Fruit fly (Drosophila melanogaster) whole organism: Measurements from ENCODE around the gene CG12009.

ENCODE experiments used
- CG8478 ChIP-seq: fragments of >200 bp; optimal IDR thresholded peaks from 2 replicates; lab custom pipeline; 2018; ENCODE audit warnings: inconsistent platforms
- Dll ChIP-seq: fragments of >200 bp; optimal IDR thresholded peaks from 2 replicates; lab custom pipeline; 2017
- EcR ChIP-seq, 2 experiments: fragments of >200 bp; optimal IDR thresholded peaks; 2 replicates each; lab custom pipeline; 2017; ENCODE audit warnings: missing biosample characterization in 2 of 2, missing genetic modification characterization in 2 of 2, missing genetic modification reagents in 2 of 2
- pan ChIP-seq: fragments of >200 bp; optimal IDR thresholded peaks from 2 replicates; lab custom pipeline; 2017
- psq ChIP-seq: fragments of >200 bp; optimal IDR thresholded peaks from 2 replicates; lab custom pipeline; 2017
- usp ChIP-seq: fragments of >200 bp; optimal IDR thresholded peaks from 2 replicates; lab custom pipeline; 2017; ENCODE audit warnings: missing biosample characterization, missing genetic modification characterization, mixed read lengths

CG12009 gene

DNA sequence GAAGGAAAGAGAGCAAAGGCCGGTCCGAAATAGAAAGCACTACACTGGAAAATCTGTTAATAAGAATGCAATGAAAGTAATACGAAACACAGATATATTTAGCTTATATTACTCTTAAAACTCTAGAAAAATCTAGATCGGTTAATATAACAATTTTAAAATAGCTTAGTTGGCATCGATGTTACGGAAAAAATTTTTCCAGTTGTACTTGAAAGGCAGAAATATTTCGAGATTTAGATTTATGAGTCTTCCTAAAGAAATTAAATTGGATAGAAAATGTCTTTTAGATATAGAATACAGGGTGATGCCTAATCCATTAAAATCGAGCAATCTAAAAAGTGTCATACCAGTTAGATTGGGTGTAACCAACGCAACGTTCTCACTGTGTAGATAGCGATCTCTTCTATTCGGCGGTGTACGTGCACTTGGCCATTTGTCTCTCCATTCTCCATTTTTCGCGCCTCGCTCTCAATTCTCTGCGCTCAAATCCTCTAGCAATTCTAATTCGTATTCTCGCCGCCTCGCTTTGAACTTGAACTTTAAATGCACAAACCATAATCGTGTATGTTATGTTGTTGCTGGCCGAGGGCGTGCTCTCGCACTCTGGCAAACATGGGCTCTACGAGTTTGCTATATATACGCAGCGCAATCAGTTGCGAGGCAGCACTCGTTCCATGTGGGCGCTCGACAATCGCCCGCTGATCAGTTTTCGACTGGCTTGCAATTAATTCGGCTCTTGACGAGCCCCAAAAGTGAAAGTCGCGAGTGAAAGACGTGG, 41.1 kb upstream of the CG12009 start:
- TF ChIP-seq CG8478 (lab: Kevin White, UChicago), result no peak
- no peak for TF ChIP-seq usp
- no peak for TF ChIP-seq Dll
- TF ChIP-seq pan (lab: Kevin White, UChicago), result no peak
- TF ChIP-seq EcR (GFP tag; optimal IDR thresholded peaks at IDR 0.05; lab: Kevin White, UChicago), result no peak
- no peak for TF ChIP-seq psq

dm6 chr3L:3250922-3251658, 40.2 kb upstream of the CG12009 start:
- TF ChIP-seq psq, result no peak
- no peak for TF ChIP-seq CG8478 (lab: Kevin White, UChicago)
- no peak for TF ChIP-seq Dll
- no peak for TF ChIP-seq usp
- no peak for TF ChIP-seq EcR (GFP tag; optimal IDR thresholded peaks at IDR 0.05; lab: Kevin White, UChicago)
- no peak for TF ChIP-seq pan (lab: Kevin White, UChicago)

DNA sequence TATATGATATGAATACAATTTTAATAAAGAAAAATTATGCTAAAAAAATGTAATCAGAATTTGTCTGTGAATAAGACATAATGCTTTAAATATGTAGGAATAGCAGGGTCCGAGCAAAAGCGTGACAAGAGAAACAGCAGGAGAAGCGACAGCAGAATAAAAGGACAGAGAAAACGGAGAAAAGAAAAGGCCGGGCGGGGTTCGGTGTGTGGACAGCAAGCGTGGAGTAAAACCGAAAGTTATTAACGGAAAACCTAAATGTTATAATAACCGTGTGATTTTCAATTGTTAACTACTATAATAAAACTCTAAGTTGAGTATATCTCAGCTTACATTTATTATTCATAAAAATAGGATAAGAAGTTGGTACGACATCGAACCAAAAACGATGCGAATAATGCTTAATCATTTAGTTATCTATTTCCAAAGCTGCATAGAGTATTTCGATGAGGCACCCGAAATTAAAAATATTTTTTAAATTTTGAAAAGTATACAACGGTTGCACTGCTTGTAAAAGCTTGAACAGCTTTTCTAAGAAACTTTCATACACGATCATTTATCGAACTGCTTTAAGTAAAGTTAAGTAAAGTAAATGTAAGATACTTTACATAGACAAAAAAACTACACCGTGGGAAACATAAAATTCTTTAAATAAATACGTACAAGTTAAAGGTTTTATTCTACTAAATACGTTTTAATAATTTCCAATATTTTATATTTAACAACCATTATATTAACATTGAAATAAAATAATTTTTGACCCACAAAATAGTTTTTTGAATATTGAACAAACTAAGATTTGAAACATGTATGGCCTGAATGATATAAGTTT, 39.4 kb upstream of the CG12009 start:
- TF ChIP-seq psq (no peak), Dll (no peak), usp (no peak), EcR (GFP tag; optimal IDR thresholded peaks at IDR 0.05; lab: Kevin White, UChicago) (no peak), pan (lab: Kevin White, UChicago) (no peak), CG8478 (lab: Kevin White, UChicago) (no peak)

- TF ChIP-seq usp (no peak), pan (lab: Kevin White, UChicago) (no peak), psq (no peak), CG8478 (lab: Kevin White, UChicago) (no peak), Dll (no peak), EcR (GFP tag; optimal IDR thresholded peaks at IDR 0.05; lab: Kevin White, UChicago) (no peak)
Measured at dm6 chr3L:3252884-3253283, 38.4 kb upstream of the CG12009 start.

- TF ChIP-seq psq (no peak), usp (no peak), EcR (GFP tag; optimal IDR thresholded peaks at IDR 0.05; lab: Kevin White, UChicago) (no peak), CG8478 (lab: Kevin White, UChicago) (no peak), Dll (no peak), pan (lab: Kevin White, UChicago) (no peak)
Measured at dm6 chr3L:3253631-3254030, 37.6 kb upstream of the CG12009 start.

- TF ChIP-seq psq (no peak), EcR (GFP tag; optimal IDR thresholded peaks at IDR 0.05; lab: Kevin White, UChicago) (no peak), Dll (no peak), usp (no peak), pan (lab: Kevin White, UChicago) (no peak), CG8478 (lab: Kevin White, UChicago) (no peak)
Measured at dm6 chr3L:3257690-3258089, 33.6 kb upstream of the CG12009 start, which contains the start of gene ckd. TSS of gene ckd (plus strand) at chr3L:3257878.

DNA sequence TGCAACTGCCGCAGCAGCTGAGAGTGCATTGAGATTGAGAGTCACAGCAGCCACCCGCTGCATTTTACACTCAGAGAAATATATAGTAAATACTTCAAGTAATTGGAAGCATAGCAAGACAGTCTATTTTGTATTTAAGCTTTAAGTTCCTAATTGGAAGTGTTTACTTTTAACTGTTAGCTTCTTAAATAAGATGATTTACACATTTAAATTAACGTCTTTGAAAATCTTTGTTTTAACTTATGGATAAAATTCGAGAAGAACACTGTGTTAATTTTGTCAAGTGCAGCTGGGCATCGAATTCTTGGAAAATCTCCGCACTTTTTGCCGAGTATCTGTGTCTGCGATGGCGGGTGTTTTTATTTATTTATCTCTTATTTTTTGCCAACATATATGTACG, 31.6 kb upstream of the CG12009 start:
- no peak for TF ChIP-seq EcR (GFP tag; optimal IDR thresholded peaks at IDR 0.05; lab: Kevin White, UChicago)
- no peak for TF ChIP-seq pan (lab: Kevin White, UChicago)
- no peak for TF ChIP-seq Dll
- TF ChIP-seq CG8478 (lab: Kevin White, UChicago), result no peak
- TF ChIP-seq usp, result no peak
- TF ChIP-seq psq, result no peak

- TF ChIP-seq usp (no peak), EcR (GFP tag; optimal IDR thresholded peaks at IDR 0.05; lab: Kevin White, UChicago) (no peak), Dll (no peak), psq (no peak)
Measured at dm6 chr3L:3261642-3262041, 29.6 kb upstream of the CG12009 start.

DNA sequence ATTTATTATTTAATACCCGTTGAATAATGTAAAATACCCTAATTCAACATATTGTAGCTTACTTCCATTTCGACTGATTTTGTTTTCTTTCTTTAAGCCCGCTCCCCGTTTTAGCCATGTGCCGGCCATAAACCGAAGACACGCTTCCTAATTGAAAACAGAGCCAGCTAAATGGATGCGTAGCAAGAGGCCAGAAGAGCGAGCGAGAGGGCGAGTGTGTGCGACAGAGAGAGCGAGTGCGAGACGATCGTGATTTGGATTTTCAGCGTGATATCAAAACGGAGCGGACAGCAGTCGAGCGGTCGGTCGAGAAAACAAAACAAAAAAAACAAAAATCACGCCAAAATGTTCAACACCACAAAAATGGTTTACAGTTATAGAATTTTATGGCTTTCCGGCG, 25.0 kb upstream of the CG12009 start:
- TF ChIP-seq CG8478 (lab: Kevin White, UChicago) (no peak), psq (no peak), Dll (no peak), pan (lab: Kevin White, UChicago) (no peak), EcR (GFP tag; optimal IDR thresholded peaks at IDR 0.05; lab: Kevin White, UChicago) (no peak), usp (no peak)

DNA sequence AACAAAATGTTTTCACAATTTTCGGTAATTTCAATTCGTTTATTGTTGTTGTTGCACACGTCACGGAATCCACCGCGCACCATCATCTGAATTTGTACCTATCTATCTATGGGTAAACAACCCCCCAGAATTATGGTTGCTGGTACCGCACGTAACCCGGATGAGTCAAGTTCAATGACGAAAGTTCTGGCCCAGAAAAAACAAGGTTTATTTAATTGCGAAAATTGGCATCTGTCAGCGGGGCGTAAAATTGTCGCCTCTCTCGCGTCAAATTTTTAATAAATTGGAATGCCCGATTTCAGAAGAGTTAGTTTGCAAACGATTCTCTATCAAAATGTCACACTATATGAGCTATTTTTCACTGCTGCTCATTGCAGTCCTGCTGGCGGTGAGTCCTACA, 23.1 kb upstream of the CG12009 start, which contains the start of gene CG34265:
Gene CG34265 (plus strand): TSS at position 301 of the 400 bp plus-strand sequence.
- no peak for TF ChIP-seq Dll

DNA sequence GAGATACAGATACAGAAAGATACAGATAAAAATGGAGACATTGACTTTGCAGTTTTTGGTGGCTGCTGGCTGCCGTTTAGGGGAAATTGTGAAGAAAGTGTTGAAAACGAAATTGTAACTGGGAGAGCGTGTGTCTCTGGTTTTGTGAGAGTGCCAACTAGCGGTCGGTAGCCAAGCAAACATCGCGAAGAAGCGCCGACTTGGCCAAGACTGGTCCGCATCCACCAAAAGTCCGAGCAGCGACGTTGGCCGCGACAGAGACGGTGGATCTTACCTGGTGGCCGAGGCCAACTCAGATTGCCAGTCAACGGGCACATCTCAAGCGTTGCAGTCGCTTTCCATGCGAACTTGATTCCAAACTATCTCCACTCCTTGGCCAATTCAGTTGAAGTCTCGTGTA, 20.5 kb upstream of the CG12009 start, which contains the start of gene CG14960:
Gene CG14960 (plus strand): TSS at position 301 of the 400 bp plus-strand sequence.
- TF ChIP-seq CG8478 (lab: Kevin White, UChicago), result no peak
- no peak for TF ChIP-seq psq
- no peak for TF ChIP-seq pan (lab: Kevin White, UChicago)
- TF ChIP-seq usp, result no peak
- TF ChIP-seq EcR (GFP tag; optimal IDR thresholded peaks at IDR 0.05; lab: Kevin White, UChicago), result no peak
